Worm (Caenorhabditis elegans) whole organism, L4 larva: ENCODE measurements around the gene arrd-11.

Source experiments
- F10B5.3 ChIP-seq: sonication (generic microtip); optimal IDR thresholded peaks from 2 replicates; lab custom pipeline; 2016; ENCODE audit warnings: mild to moderate bottlenecking, missing genetic modification characterization, missing compliant biosample characterization
- F44E2.7 ChIP-seq: fragments of 200-800 bp; sonication (Bioruptor generic); IDR thresholded peaks from 2 replicates; pipeline ENCODE4 v2.1.2; 2022; ENCODE audit warnings: missing genetic modification characterization, missing compliant biosample characterization
- T26A8.4 ChIP-seq: fragments of 200-800 bp; sonication (Bioruptor generic); IDR thresholded peaks from 2 replicates; pipeline ENCODE4 v1.3.6; 2022; ENCODE audit warnings: missing genetic modification characterization, missing compliant biosample characterization
- Y48G9A.11 ChIP-seq: fragments of 200-800 bp; sonication (Bioruptor generic); IDR thresholded peaks from 2 replicates; pipeline ENCODE4 v1.3.6; 2022; ENCODE audit warnings: missing genetic modification reagents, missing genetic modification characterization, missing compliant biosample characterization
- Y5F2A.4 ChIP-seq: fragments of 200-800 bp; sonication (Bioruptor generic); optimal IDR thresholded peaks from 2 replicates; lab custom pipeline; 2018; ENCODE audit warnings: mild to moderate bottlenecking, missing genetic modification characterization, missing compliant biosample characterization
- ZK546.5 ChIP-seq, 2 experiments: sonication (generic microtip); optimal IDR thresholded peaks; 2 replicates each; lab custom pipeline; 2017; ENCODE audit warnings: missing biosample characterization in 2 of 2, missing genetic modification characterization in 2 of 2
- aly-2 ChIP-seq: sonication (generic microtip); optimal IDR thresholded peaks from 2 replicates; lab custom pipeline; 2018; ENCODE audit warnings: missing biosample characterization, missing genetic modification characterization
- ceh-32 ChIP-seq: sonication (generic microtip); optimal IDR thresholded peaks from 2 replicates; lab custom pipeline; 2016; ENCODE audit warnings: mild to moderate bottlenecking, missing genetic modification characterization, missing compliant biosample characterization; ENCODE audit not compliant: poor library complexity
- ceh-44 ChIP-seq: fragments of 200-800 bp; sonication (Bioruptor generic); IDR thresholded peaks from 2 replicates; pipeline ENCODE4 v1.3.6; 2022; ENCODE audit warnings: missing genetic modification reagents, missing genetic modification characterization, missing compliant biosample characterization
- ceh-62 ChIP-seq: sonication (generic microtip); optimal IDR thresholded peaks from 2 replicates; lab custom pipeline; 2017; ENCODE audit warnings: missing biosample characterization, missing genetic modification characterization
- ceh-82 ChIP-seq: sonication (generic microtip); optimal IDR thresholded peaks from 2 replicates; lab custom pipeline; 2017; ENCODE audit warnings: missing biosample characterization, missing genetic modification characterization
- ces-1 ChIP-seq: fragments of 150-350 bp; sonication (generic microtip); optimal IDR thresholded peaks from 4 replicates; lab custom pipeline; 2014; ENCODE audit warnings: missing biosample characterization, missing genetic modification reagents, missing genetic modification characterization
- daf-16 ChIP-seq, 3 experiments: sonication (generic microtip); optimal IDR thresholded peaks; 2 replicates each; lab custom pipeline; 2016 to 2017; ENCODE audit warnings: missing genetic modification characterization in 3 of 3, missing genetic modification reagents in 3 of 3, mild to moderate bottlenecking in 2 of 3, missing compliant biosample characterization in 2 of 3, missing biosample characterization in 1 of 3, moderate library complexity in 1 of 3
- daf-19 ChIP-seq: fragments of 200-800 bp; sonication (Bioruptor generic); conservative IDR thresholded peaks from 2 replicates; pipeline ENCODE4 v1.3.6; 2022; ENCODE audit warnings: missing genetic modification characterization, missing compliant biosample characterization
- daf-8 ChIP-seq: fragments of 200-800 bp; sonication (Bioruptor generic); IDR thresholded peaks from 2 replicates; pipeline ENCODE4 v1.3.6; 2022; ENCODE audit warnings: missing genetic modification characterization, missing compliant biosample characterization
- dmd-6 ChIP-seq: fragments of 200-800 bp; sonication (Bioruptor generic); IDR thresholded peaks from 2 replicates; pipeline ENCODE4 v1.3.6; 2022; ENCODE audit warnings: missing genetic modification reagents, missing genetic modification characterization, missing compliant biosample characterization
- dve-1 ChIP-seq: sonication (generic microtip); optimal IDR thresholded peaks from 2 replicates; lab custom pipeline; 2017; ENCODE audit warnings: antibody characterized with exemption, mild to moderate bottlenecking, missing genetic modification characterization, missing compliant biosample characterization; ENCODE audit not compliant: insufficient read depth
- egl-27 ChIP-seq: sonication (generic microtip); optimal IDR thresholded peaks from 3 replicates; lab custom pipeline; 2017; ENCODE audit warnings: missing biosample characterization, missing genetic modification reagents, missing genetic modification characterization
- egl-43 ChIP-seq: fragments of 200-800 bp; sonication (Bioruptor generic); IDR thresholded peaks from 2 replicates; pipeline ENCODE4 v1.3.6; 2022; ENCODE audit warnings: missing genetic modification reagents, missing genetic modification characterization, missing compliant biosample characterization
- fos-1 ChIP-seq: fragments of 150-350 bp; optimal IDR thresholded peaks from 2 replicates; lab custom pipeline; 2014; ENCODE audit warnings: missing biosample characterization, missing genetic modification characterization
- hlh-11 ChIP-seq: fragments of 200-800 bp; sonication (Bioruptor generic); optimal IDR thresholded peaks from 2 replicates; lab custom pipeline; 2018; ENCODE audit warnings: mild to moderate bottlenecking, missing genetic modification characterization, missing compliant biosample characterization
- lin-15B ChIP-seq: fragments of 150-350 bp; sonication (generic microtip); optimal IDR thresholded peaks from 3 replicates; lab custom pipeline; 2014; ENCODE audit warnings: missing biosample characterization, missing genetic modification characterization
- lin-39 ChIP-seq: fragments of 150-350 bp; optimal IDR thresholded peaks from 2 replicates; lab custom pipeline; 2014; ENCODE audit warnings: missing biosample characterization, missing genetic modification reagents, missing genetic modification characterization
- lir-3 ChIP-seq: sonication (generic microtip); optimal IDR thresholded peaks from 2 replicates; lab custom pipeline; 2016; ENCODE audit warnings: mild to moderate bottlenecking, missing genetic modification characterization, missing compliant biosample characterization
- madf-9 ChIP-seq: fragments of 200-800 bp; sonication (Bioruptor generic); conservative IDR thresholded peaks from 2 replicates; pipeline ENCODE4 v1.3.6; 2022; ENCODE audit warnings: missing genetic modification reagents, missing genetic modification characterization, missing compliant biosample characterization
- mdt-29 ChIP-seq: fragments of 200-800 bp; sonication (Bioruptor generic); IDR thresholded peaks from 2 replicates; pipeline ENCODE4 v1.3.6; 2022; ENCODE audit warnings: missing genetic modification reagents, missing genetic modification characterization, missing compliant biosample characterization
- mep-1 ChIP-seq: fragments of 150-350 bp; sonication (generic microtip); optimal IDR thresholded peaks from 3 replicates; lab custom pipeline; 2014; ENCODE audit warnings: missing biosample characterization, missing genetic modification characterization
- nhr-10 ChIP-seq: fragments of 150-350 bp; optimal IDR thresholded peaks from 2 replicates; lab custom pipeline; 2014; ENCODE audit warnings: missing biosample characterization, missing genetic modification characterization
- nhr-11 ChIP-seq: fragments of 150-350 bp; optimal IDR thresholded peaks from 2 replicates; lab custom pipeline; 2014; ENCODE audit warnings: missing biosample characterization, missing genetic modification characterization
- nhr-237 ChIP-seq: sonication (generic microtip); optimal IDR thresholded peaks from 2 replicates; lab custom pipeline; 2017; ENCODE audit warnings: missing biosample characterization, missing genetic modification characterization
- nhr-25 ChIP-seq: sonication (generic microtip); optimal IDR thresholded peaks from 2 replicates; lab custom pipeline; 2017; ENCODE audit warnings: missing genetic modification characterization, mild to moderate bottlenecking, missing compliant biosample characterization, antibody characterized with exemption, moderate library complexity, borderline replicate concordance; ENCODE audit not compliant: insufficient read depth
- nhr-41 ChIP-seq: fragments of 200-800 bp; sonication (Bioruptor generic); IDR thresholded peaks from 2 replicates; pipeline ENCODE4 v1.3.6; 2022; ENCODE audit warnings: missing genetic modification reagents, missing genetic modification characterization, missing compliant biosample characterization
- nhr-6 ChIP-seq: fragments of 150-350 bp; optimal IDR thresholded peaks from 2 replicates; lab custom pipeline; 2014; ENCODE audit warnings: missing biosample characterization, missing genetic modification characterization
- nhr-76 ChIP-seq: fragments of 150-350 bp; optimal IDR thresholded peaks from 2 replicates; lab custom pipeline; 2014; ENCODE audit warnings: missing biosample characterization, missing genetic modification characterization
- pha-4 ChIP-seq, 2 experiments: fragments of 150-350 bp in 1 of 2; fragments of 200-800 bp in 1 of 2; sonication (Bioruptor generic) in 1 of 2; IDR thresholded peaks in 1 of 2; optimal IDR thresholded peaks in 1 of 2; 2 replicates each; pipeline versions ENCODE4 v1.3.6 to Lab custom; 2014 to 2022; ENCODE audit warnings: missing genetic modification characterization in 2 of 2, missing genetic modification reagents in 2 of 2, missing biosample characterization in 1 of 2, missing compliant biosample characterization in 1 of 2
- saeg-2 ChIP-seq: fragments of 200-800 bp; sonication (Bioruptor generic); IDR thresholded peaks from 2 replicates; pipeline ENCODE4 v1.3.6; 2022; ENCODE audit warnings: missing genetic modification reagents, missing genetic modification characterization, missing compliant biosample characterization
- sdz-12 ChIP-seq: fragments of 200-800 bp; sonication (Bioruptor generic); optimal IDR thresholded peaks from 2 replicates; lab custom pipeline; 2018; ENCODE audit warnings: mild to moderate bottlenecking, missing genetic modification characterization, missing compliant biosample characterization
- skn-1 ChIP-seq: fragments of 150-350 bp; optimal IDR thresholded peaks from 2 replicates; lab custom pipeline; 2014; ENCODE audit warnings: missing biosample characterization, missing genetic modification characterization
- snpc-4 ChIP-seq: fragments of 150-350 bp; optimal IDR thresholded peaks from 2 replicates; lab custom pipeline; 2014; ENCODE audit warnings: missing biosample characterization, missing genetic modification characterization
- spr-3 ChIP-seq: fragments of 200-800 bp; sonication (Bioruptor generic); optimal IDR thresholded peaks from 2 replicates; lab custom pipeline; 2018; ENCODE audit warnings: mild to moderate bottlenecking, missing genetic modification characterization, missing compliant biosample characterization
- tag-97 ChIP-seq: fragments of 200-800 bp; sonication (Bioruptor generic); IDR thresholded peaks from 2 replicates; pipeline ENCODE4 v1.3.6; 2022; ENCODE audit warnings: missing genetic modification characterization, missing compliant biosample characterization
- tra-1 ChIP-seq: fragments of 200-800 bp; sonication (Bioruptor generic); IDR thresholded peaks from 2 replicates; pipeline ENCODE4 v1.3.6; 2022; ENCODE audit warnings: missing genetic modification reagents, missing genetic modification characterization, missing compliant biosample characterization
- unc-130 ChIP-seq: sonication (generic microtip); optimal IDR thresholded peaks from 2 replicates; lab custom pipeline; 2016; ENCODE audit warnings: missing genetic modification reagents, missing genetic modification characterization, missing compliant biosample characterization
- unc-39 ChIP-seq: sonication (generic microtip); optimal IDR thresholded peaks from 2 replicates; lab custom pipeline; 2017; ENCODE audit warnings: missing biosample characterization, missing genetic modification characterization
- unc-62 ChIP-seq, 3 experiments: fragments of 150-350 bp in 1 of 3; sonication (generic microtip); optimal IDR thresholded peaks in 2 of 3; peaks in 1 of 3; 1 replicate in 1 of 3; 2 replicates in 2 of 3; lab custom pipeline; 2014 to 2017; ENCODE audit warnings: missing biosample characterization in 3 of 3, missing genetic modification characterization in 3 of 3, missing genetic modification reagents in 3 of 3, missing genotype in 1 of 3
- zag-1 ChIP-seq: fragments of 150-350 bp; optimal IDR thresholded peaks from 2 replicates; lab custom pipeline; 2014; ENCODE audit warnings: missing biosample characterization, missing genetic modification characterization
- zfp-2 ChIP-seq: sonication (generic microtip); optimal IDR thresholded peaks from 2 replicates; lab custom pipeline; 2016; ENCODE audit warnings: mild to moderate bottlenecking, missing genetic modification characterization, missing compliant biosample characterization
- zip-11 ChIP-seq: fragments of 200-800 bp; sonication (Bioruptor generic); IDR thresholded peaks from 2 replicates; pipeline ENCODE4 v1.3.6; 2022; ENCODE audit warnings: missing genetic modification characterization, missing compliant biosample characterization
- zip-2 ChIP-seq: fragments of 150-350 bp; optimal IDR thresholded peaks from 2 replicates; lab custom pipeline; 2014; ENCODE audit warnings: missing biosample characterization, missing genetic modification characterization
- ztf-11 ChIP-seq: fragments of 150-350 bp; optimal IDR thresholded peaks from 2 replicates; lab custom pipeline; 2014; ENCODE audit warnings: missing biosample characterization, missing genetic modification characterization

Gene arrd-11

ce11 chrII:13780792-13781248, 17.6 kb downstream of the arrd-11 start (continued):
- TF ChIP-seq dmd-6 (GFP tag; lab: Robert Waterston, UW) (peak; percentile 54), egl-43 (GFP tag; lab: Robert Waterston, UW) (peak; percentile 18; the same call in 1 of the 2 replicates), lir-3 (no peak), pha-4 (GFP tag; IDR thresholded peaks at IDR 0.05; lab: Robert Waterston, UW) (peak; percentile 40; the same call in 1 of the 2 replicates), pha-4 (tag; optimal IDR thresholded peaks at IDR 0.05; lab: Kevin White, UChicago) (no peak), zfp-2 (tag; lab: Kevin White, UChicago) (no peak), zag-1 (no peak), aly-2 (no peak), mdt-29 (GFP tag; lab: Robert Waterston, UW) (no peak), fos-1 (tag; lab: Kevin White, UChicago) (no peak), zip-11 (GFP tag; lab: Robert Waterston, UW) (no peak), skn-1 (tag; lab: Kevin White, UChicago) (no peak), tra-1 (0 out of 2 replicates have a peak, but pooled peaks have one; percentile 36), madf-9 (no peak), ztf-11 (tag; lab: Kevin White, UChicago) (no peak), nhr-10 (tag; lab: Kevin White, UChicago) (peak; percentile 21), lin-39 (tag; lab: Kevin White, UChicago) (no peak), hlh-11 (tag; lab: Kevin White, UChicago) (peak; percentile 59), nhr-41 (GFP tag; lab: Robert Waterston, UW) (no peak), mep-1 (tag; lab: Kevin White, UChicago) (peak; percentile 67), dve-1 (tag; lab: Kevin White, UChicago) (peak; percentile 92), nhr-76 (tag; lab: Kevin White, UChicago) (no peak), zip-2 (tag; lab: Kevin White, UChicago) (no peak), daf-8 (no peak), nhr-6 (tag; lab: Kevin White, UChicago) (no peak), unc-39 (no peak), F44E2.7 (GFP tag; lab: Robert Waterston, UW) (no peak), nhr-25 (tag; lab: Kevin White, UChicago) (no peak), unc-130 (no peak), tag-97 (GFP tag; lab: Robert Waterston, UW) (no peak), snpc-4 (tag; lab: Kevin White, UChicago) (no peak), T26A8.4 (GFP tag; lab: Robert Waterston, UW) (0 out of 2 replicates have a peak, but pooled peaks have one; percentile 45), sdz-12 (GFP tag; lab: Kevin White, UChicago) (no peak), ceh-32 (tag; lab: Kevin White, UChicago) (no peak), ceh-62 (no peak), nhr-237 (tag; lab: Kevin White, UChicago) (no peak), ZK546.5 (tag; optimal IDR thresholded peaks at IDR 0.05; lab: Kevin White, UChicago) (no peak), ces-1 (GFP tag; lab: Kevin White, UChicago) (no peak), spr-3 (peak; percentile 32), nhr-11 (no peak), Y5F2A.4 (GFP tag; lab: Kevin White, UChicago) (no peak), F10B5.3 (no peak), ceh-82 (tag; lab: Kevin White, UChicago) (no peak), egl-27 (no peak), lin-15B (no peak), saeg-2 (GFP tag; lab: Robert Waterston, UW) (no peak), Y48G9A.11 (GFP tag; lab: Robert Waterston, UW) (no peak), ceh-44 (no peak), daf-16 (GFP tag; optimal IDR thresholded peaks at IDR 0.05; lab: Kevin White, UChicago) (peak in 1 of 2 experiments; percentile 58), daf-16 (tag; optimal IDR thresholded peaks at IDR 0.05; lab: Kevin White, UChicago) (peak; percentile 85), daf-19 (peak; percentile 75; the same call in 1 of the 2 replicates), unc-62 (GFP tag; optimal IDR thresholded peaks at IDR 0.05 in 1 of 2; lab: Kevin White, UChicago) (no peak), unc-62 (tag; optimal IDR thresholded peaks at IDR 0.05; lab: Kevin White, UChicago) (no peak)
